Worm (Caenorhabditis elegans): ENCODE results near the gene ZK892.4.

- TF ChIP-seq skn-1 (tag; optimal IDR thresholded peaks at IDR 0.05) (no peak), nhr-90 (tag; optimal IDR thresholded peaks at IDR 0.05; ENCODE audit: poor library complexity) (no peak), fkh-8 (tag; optimal IDR thresholded peaks at IDR 0.05) (no peak), lin-39 (tag; optimal IDR thresholded peaks at IDR 0.05) (no peak), elt-2 (tag; optimal IDR thresholded peaks at IDR 0.05) (no peak), ces-1 (GFP tag; optimal IDR thresholded peaks at IDR 0.05) (no peak), sptf-1 (tag; optimal IDR thresholded peaks at IDR 0.05) (no peak), ama-1 (optimal IDR thresholded peaks at IDR 0.05) (no peak), nhr-76 (tag; optimal IDR thresholded peaks at IDR 0.05) (no peak), dpl-1 (GFP tag; optimal IDR thresholded peaks at IDR 0.05) (no peak), jun-1 (tag; optimal IDR thresholded peaks at IDR 0.05) (no peak), zag-1 (tag; optimal IDR thresholded peaks at IDR 0.05) (no peak)
Observed at ce11 chrII:9960127-9960526, 46.2 kb upstream of the ZK892.4 start.
